Worm (Caenorhabditis elegans): ENCODE data around the gene hgrs-1.

- TF ChIP-seq him-1 (tag; optimal IDR thresholded peaks at IDR 0.05) = no peak
- TF ChIP-seq dao-5 (tag; optimal IDR thresholded peaks at IDR 0.05) = no peak
- no peak for TF ChIP-seq W03F9.2 (tag; optimal IDR thresholded peaks at IDR 0.05)
Observed at ce11 chrIV:8174792-8175191, 31.1 kb downstream of the hgrs-1 start.
